Worm (Caenorhabditis elegans): Measurements from ENCODE around the gene exh-1.

DNA sequence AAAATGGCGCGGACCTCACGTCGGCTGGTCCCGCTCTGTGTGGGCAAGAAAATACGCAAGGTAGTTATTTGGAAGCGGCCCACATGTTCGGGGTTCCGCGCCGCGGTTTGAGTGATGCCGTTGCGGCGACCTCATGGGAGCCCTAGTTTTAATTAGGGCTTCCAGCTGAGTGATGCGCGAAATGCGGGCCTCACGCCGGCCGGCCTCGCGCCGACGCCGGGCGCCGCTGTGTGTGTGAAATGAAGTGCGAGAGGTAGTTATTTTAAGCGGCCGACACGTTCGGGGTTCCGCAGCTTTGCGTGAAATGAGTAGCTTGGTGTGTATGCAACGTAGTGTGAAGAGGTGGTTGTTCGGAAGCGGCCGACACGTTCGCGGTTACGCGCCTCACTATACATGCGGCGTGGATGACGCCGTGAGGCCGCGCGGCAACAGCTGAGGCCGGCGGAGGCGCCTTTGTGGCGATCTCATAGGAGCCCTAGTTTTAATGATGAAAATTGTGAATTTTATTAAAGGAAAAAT lies 6.9 kb upstream of the exh-1 start:
- TF ChIP-seq him-1 (tag; optimal IDR thresholded peaks at IDR 0.05) (no peak), dao-5 (tag; optimal IDR thresholded peaks at IDR 0.05) (no peak)
